Fruit fly (Drosophila melanogaster): Measurements from ENCODE around the gene peb.

The peb gene

dm6 chrX:4616865-4617669, at the start of gene peb:
Gene peb, plus strand, starts transcription at chrX:4617564.
- TF ChIP-seq vri (GFP tag; optimal IDR thresholded peaks at IDR 0.05) (no peak), Sox14 (GFP tag; optimal IDR thresholded peaks at IDR 0.05) (peak; percentile 31), Smox (GFP tag; optimal IDR thresholded peaks at IDR 0.05) (peak; percentile 47), CG8632 (GFP tag; optimal IDR thresholded peaks at IDR 0.05) (peak; percentile 15), Ets21C (GFP tag; optimal IDR thresholded peaks at IDR 0.05) (peak; percentile 44), OdsH (GFP tag; optimal IDR thresholded peaks at IDR 0.05) (peak; percentile 28), CG11294 (GFP tag; IDR thresholded peaks at IDR 0.05) (no peak), net (GFP tag; optimal IDR thresholded peaks at IDR 0.05) (no peak), Eip78C (GFP tag) (peak; percentile 86), Hr38 (GFP tag; optimal IDR thresholded peaks at IDR 0.05) (no peak), CG6276 (GFP tag; optimal IDR thresholded peaks at IDR 0.05) (peak; percentile 47), Gug (GFP tag; IDR thresholded peaks at IDR 0.05) (no peak), Met (GFP tag; optimal IDR thresholded peaks at IDR 0.05) (peak; percentile 61), pdm3 (GFP tag; optimal IDR thresholded peaks at IDR 0.05) (peak; percentile 37), dsx (GFP tag; optimal IDR thresholded peaks at IDR 0.05; ENCODE audit: poor library complexity, severe bottlenecking) (peak; percentile 14), CG11902 (GFP tag; optimal IDR thresholded peaks at IDR 0.05) (no peak), esn (GFP tag; optimal IDR thresholded peaks at IDR 0.05) (peak; percentile 64), CG6808 (GFP tag; optimal IDR thresholded peaks at IDR 0.05) (no peak), eg (GFP tag; IDR thresholded peaks at IDR 0.05) (peak; percentile 64; the same call in 2 of the 3 replicates), salr (GFP tag; optimal IDR thresholded peaks at IDR 0.05) (no peak), Hr4 (GFP tag; optimal IDR thresholded peaks at IDR 0.05) (peak; percentile 66), Lpt (GFP tag; optimal IDR thresholded peaks at IDR 0.05) (no peak), Eip75B (GFP tag; optimal IDR thresholded peaks at IDR 0.05) (peak; percentile 56), dac (GFP tag; optimal IDR thresholded peaks at IDR 0.05) (no peak), Sox102F (GFP tag; optimal IDR thresholded peaks at IDR 0.05) (no peak), topi (GFP tag; optimal IDR thresholded peaks at IDR 0.05) (peak; percentile 49), fkh (GFP tag; optimal IDR thresholded peaks at IDR 0.05) (peak; percentile 40), Eip93F (GFP tag; optimal IDR thresholded peaks at IDR 0.05) (no peak), CG34406 (GFP tag; optimal IDR thresholded peaks at IDR 0.05) (peak; percentile 7), Sox15 (GFP tag; optimal IDR thresholded peaks at IDR 0.05) (no peak), CG9139 (GFP tag; optimal IDR thresholded peaks at IDR 0.05) (peak; percentile 22), CG15336 (GFP tag; IDR thresholded peaks at IDR 0.05) (peak; percentile 45), CG11762 (GFP tag; optimal IDR thresholded peaks at IDR 0.05; ENCODE audit: insufficient read depth) (no peak), CG8319 (GFP tag; optimal IDR thresholded peaks at IDR 0.05) (peak; percentile 9), CG7368 (GFP tag; optimal IDR thresholded peaks at IDR 0.05) (peak; percentile 26), lz (GFP tag; optimal IDR thresholded peaks at IDR 0.05) (peak; percentile 61), ss (GFP tag; optimal IDR thresholded peaks at IDR 0.05) (peak; percentile 55 to 67), fd59A (GFP tag; optimal IDR thresholded peaks at IDR 0.05) (no peak), achi (GFP tag; optimal IDR thresholded peaks at IDR 0.05) (no peak), spab (GFP tag; optimal IDR thresholded peaks at IDR 0.05) (no peak), Ets96B (tag; optimal IDR thresholded peaks at IDR 0.05) (no peak), CG3919 (GFP tag; optimal IDR thresholded peaks at IDR 0.05) (no peak), CG31627 (GFP tag; optimal IDR thresholded peaks at IDR 0.05) (peak; percentile 65), CG32006 (GFP tag; optimal IDR thresholded peaks at IDR 0.05) (peak; percentile 49), CG6163 (GFP tag; IDR thresholded peaks at IDR 0.05) (peak; percentile 81), CG8119 (GFP tag; IDR thresholded peaks at IDR 0.05) (peak; percentile 53; the same call in 2 of the 3 replicates), CG10631 (GFP tag; optimal IDR thresholded peaks at IDR 0.05) (no peak), svp (GFP tag) (peak; percentile 87), CG1621 (tag; optimal IDR thresholded peaks at IDR 0.05) (no peak), CG6854 (GFP tag; optimal IDR thresholded peaks at IDR 0.05) (no peak), cyc (GFP tag; optimal IDR thresholded peaks at IDR 0.05) (peak; percentile 50)

Measured in whole organism, prepupa.